Worm (Caenorhabditis elegans) whole organism, mixed stage, embryonic: ENCODE results near the gene sbt-1.

Source experiments
- M03D4.4 ChIP-seq: sonication (generic microtip); optimal IDR thresholded peaks from 2 replicates; lab custom pipeline; 2017; ENCODE audit warnings: mild to moderate bottlenecking, missing genetic modification characterization, missing compliant biosample characterization
- bed-3 ChIP-seq: fragments of 200-800 bp; sonication (Bioruptor generic); optimal IDR thresholded peaks from 3 replicates; lab custom pipeline; 2018; ENCODE audit warnings: mild to moderate bottlenecking, missing genetic modification characterization, moderate library complexity, missing compliant biosample characterization
- blmp-1 ChIP-seq: fragments of 150-350 bp; optimal IDR thresholded peaks from 2 replicates; lab custom pipeline; 2014; ENCODE audit warnings: missing biosample characterization, missing genetic modification characterization
- ceh-39 ChIP-seq: fragments of 150-350 bp; optimal IDR thresholded peaks from 2 replicates; lab custom pipeline; 2014; ENCODE audit warnings: missing biosample characterization, missing genetic modification characterization
- ceh-43 ChIP-seq: fragments of 200-800 bp; sonication (Bioruptor generic); optimal IDR thresholded peaks from 2 replicates; lab custom pipeline; 2018; ENCODE audit warnings: mild to moderate bottlenecking, missing genetic modification characterization, moderate library complexity, missing compliant biosample characterization
- ceh-83 ChIP-seq: fragments of 200-800 bp; sonication (Bioruptor generic); optimal IDR thresholded peaks from 2 replicates; lab custom pipeline; 2018; ENCODE audit warnings: mild to moderate bottlenecking, missing genetic modification characterization, missing compliant biosample characterization
- ces-1 ChIP-seq: fragments of 150-350 bp; optimal IDR thresholded peaks from 2 replicates; lab custom pipeline; 2014; ENCODE audit warnings: missing biosample characterization, missing genetic modification reagents, missing genetic modification characterization
- drap-1 ChIP-seq: fragments of 200-800 bp; sonication (Bioruptor generic); optimal IDR thresholded peaks from 3 replicates; lab custom pipeline; 2018; ENCODE audit warnings: mild to moderate bottlenecking, missing genetic modification characterization, missing compliant biosample characterization
- elt-1 ChIP-seq: sonication (generic microtip); optimal IDR thresholded peaks from 2 replicates; lab custom pipeline; 2017; ENCODE audit warnings: missing genetic modification characterization, mild to moderate bottlenecking, missing compliant biosample characterization, antibody characterized with exemption, moderate library complexity, borderline replicate concordance; ENCODE audit not compliant: insufficient read depth
- elt-3 ChIP-seq: fragments of 150-350 bp; optimal IDR thresholded peaks from 2 replicates; lab custom pipeline; 2014; ENCODE audit warnings: missing biosample characterization, missing genetic modification characterization
- flh-1 ChIP-seq: fragments of 200-800 bp; sonication (Bioruptor generic); optimal IDR thresholded peaks from 2 replicates; lab custom pipeline; 2018; ENCODE audit warnings: mild to moderate bottlenecking, missing genetic modification characterization, moderate library complexity, missing compliant biosample characterization
- ham-2 ChIP-seq: fragments of 200-800 bp; sonication (Bioruptor generic); optimal IDR thresholded peaks from 2 replicates; lab custom pipeline; 2018; ENCODE audit warnings: mild to moderate bottlenecking, missing genetic modification characterization, missing compliant biosample characterization
- hlh-1 ChIP-seq: fragments of 150-350 bp; optimal IDR thresholded peaks from 2 replicates; lab custom pipeline; 2014; ENCODE audit warnings: missing biosample characterization, missing genetic modification reagents, missing genetic modification characterization
- lin-13 ChIP-seq: fragments of 150-350 bp; optimal IDR thresholded peaks from 2 replicates; lab custom pipeline; 2014; ENCODE audit warnings: missing biosample characterization, missing genetic modification characterization
- lin-32 ChIP-seq: fragments of 200-800 bp; sonication (Bioruptor generic); optimal IDR thresholded peaks from 2 replicates; lab custom pipeline; 2018; ENCODE audit warnings: mild to moderate bottlenecking, missing genetic modification characterization, missing compliant biosample characterization
- lsy-2 ChIP-seq: fragments of 150-350 bp; optimal IDR thresholded peaks from 2 replicates; lab custom pipeline; 2014; ENCODE audit warnings: missing biosample characterization, missing genetic modification characterization
- mab-5 ChIP-seq: fragments of 150-350 bp; optimal IDR thresholded peaks from 2 replicates; lab custom pipeline; 2014; ENCODE audit warnings: missing biosample characterization, missing genetic modification characterization
- mep-1 ChIP-seq: fragments of 150-350 bp; optimal IDR thresholded peaks from 2 replicates; lab custom pipeline; 2017; ENCODE audit warnings: missing biosample characterization, missing genetic modification reagents, missing genetic modification characterization, inconsistent platforms
- mls-2 ChIP-seq: sonication (generic microtip); optimal IDR thresholded peaks from 2 replicates; lab custom pipeline; 2016; ENCODE audit warnings: mild to moderate bottlenecking, missing genetic modification characterization, moderate library complexity, missing compliant biosample characterization
- nhr-12 ChIP-seq: fragments of 150-350 bp; optimal IDR thresholded peaks from 2 replicates; lab custom pipeline; 2014; ENCODE audit warnings: missing biosample characterization, missing genetic modification characterization
- nhr-2 ChIP-seq: fragments of 150-350 bp; optimal IDR thresholded peaks from 2 replicates; lab custom pipeline; 2014; ENCODE audit warnings: missing biosample characterization, missing genetic modification characterization
- nhr-237 ChIP-seq: fragments of 150-350 bp; optimal IDR thresholded peaks from 2 replicates; lab custom pipeline; 2014; ENCODE audit warnings: missing biosample characterization, missing genetic modification characterization
- nhr-28 ChIP-seq: fragments of 150-350 bp; optimal IDR thresholded peaks from 2 replicates; lab custom pipeline; 2014; ENCODE audit warnings: missing biosample characterization, missing genetic modification characterization
- nhr-76 ChIP-seq: sonication (generic microtip); optimal IDR thresholded peaks from 2 replicates; lab custom pipeline; 2017; ENCODE audit warnings: missing biosample characterization, missing genetic modification characterization
- pha-4 ChIP-seq: fragments of 150-350 bp; optimal IDR thresholded peaks from 2 replicates; lab custom pipeline; 2018; ENCODE audit warnings: missing biosample characterization, missing genetic modification reagents, missing genetic modification characterization
- sem-2 ChIP-seq: fragments of 200-800 bp; sonication (Bioruptor generic); optimal IDR thresholded peaks from 2 replicates; lab custom pipeline; 2018; ENCODE audit warnings: mild to moderate bottlenecking, missing genetic modification characterization, missing compliant biosample characterization
- snpc-4 ChIP-seq: fragments of 150-350 bp; optimal IDR thresholded peaks from 2 replicates; lab custom pipeline; 2014; ENCODE audit warnings: missing biosample characterization, missing genetic modification characterization
- sptf-1 ChIP-seq: sonication (generic microtip); optimal IDR thresholded peaks from 2 replicates; lab custom pipeline; 2017; ENCODE audit warnings: mild to moderate bottlenecking, missing genetic modification characterization, moderate library complexity, missing compliant biosample characterization
- tbx-8 ChIP-seq: fragments of 200-800 bp; sonication (Bioruptor generic); optimal IDR thresholded peaks from 2 replicates; lab custom pipeline; 2018; ENCODE audit warnings: mild to moderate bottlenecking, missing genetic modification characterization, moderate library complexity, missing compliant biosample characterization
- unc-120 ChIP-seq: sonication (generic microtip); optimal IDR thresholded peaks from 2 replicates; lab custom pipeline; 2017; ENCODE audit warnings: missing genetic modification characterization, missing compliant biosample characterization; ENCODE audit not compliant: poor library complexity, severe bottlenecking
- unc-39 ChIP-seq: fragments of 150-350 bp; optimal IDR thresholded peaks from 2 replicates; lab custom pipeline; 2014; ENCODE audit warnings: missing biosample characterization, missing genetic modification characterization
- unc-62 ChIP-seq: fragments of 150-350 bp; optimal IDR thresholded peaks from 2 replicates; lab custom pipeline; 2014; ENCODE audit warnings: missing biosample characterization, missing genetic modification reagents, missing genetic modification characterization
- zip-8 ChIP-seq: fragments of 150-350 bp; optimal IDR thresholded peaks from 2 replicates; lab custom pipeline; 2014; ENCODE audit warnings: missing biosample characterization, missing genetic modification characterization
- ztf-11 ChIP-seq: fragments of 150-350 bp; optimal IDR thresholded peaks from 2 replicates; lab custom pipeline; 2014; ENCODE audit warnings: missing biosample characterization, missing genetic modification characterization

Gene sbt-1

ce11 chrV:20828820-20829219 is at the start of gene sbt-1:
sbt-1 (minus strand) TSS chrV:20828881.
- TF ChIP-seq lsy-2 (tag; lab: Kevin White, UChicago) (no peak), ces-1 (GFP tag; lab: Kevin White, UChicago) (peak; percentile 70), mep-1 (tag; lab: Kevin White, UChicago) (peak; percentile 5)

- TF ChIP-seq pha-4 (no peak), snpc-4 (tag; lab: Kevin White, UChicago) (no peak), bed-3 (GFP tag; lab: Kevin White, UChicago) (no peak), mab-5 (tag; lab: Kevin White, UChicago) (no peak), nhr-2 (tag; lab: Kevin White, UChicago) (no peak), nhr-76 (tag; lab: Kevin White, UChicago) (no peak), ztf-11 (tag; lab: Kevin White, UChicago) (no peak), flh-1 (no peak), sem-2 (no peak), blmp-1 (tag; lab: Kevin White, UChicago) (no peak), ham-2 (GFP tag; lab: Kevin White, UChicago) (no peak), ceh-39 (tag; lab: Kevin White, UChicago) (no peak), unc-39 (tag; lab: Kevin White, UChicago) (no peak), nhr-12 (tag; lab: Kevin White, UChicago) (no peak), ceh-43 (GFP tag; lab: Kevin White, UChicago) (no peak), unc-120 (tag; lab: Kevin White, UChicago) (no peak), mep-1 (tag; lab: Kevin White, UChicago) (no peak), M03D4.4 (tag; lab: Kevin White, UChicago) (no peak), sptf-1 (no peak)
Observed at ce11 chrV:20875324-20875723, 46.6 kb upstream of the sbt-1 start.

- TF ChIP-seq ces-1 (GFP tag; lab: Kevin White, UChicago) (peak; percentile 95), ceh-43 (GFP tag; lab: Kevin White, UChicago) (no peak)
- TF ChIP-seq, all 35 proteins: peak for 1
Observed at ce11 chrV:20873144-20873543, 44.5 kb upstream of the sbt-1 start.

ce11 chrV:20871194-20871593 is 42.5 kb upstream of the sbt-1 start:
- TF ChIP-seq M03D4.4 (tag; lab: Kevin White, UChicago): no peak
- no peak for TF ChIP-seq sem-2
- no peak for TF ChIP-seq hlh-1 (tag; lab: Kevin White, UChicago)
- no peak for TF ChIP-seq mls-2
- TF ChIP-seq snpc-4 (tag; lab: Kevin White, UChicago): no peak
- no peak for TF ChIP-seq nhr-28
- no peak for TF ChIP-seq bed-3 (GFP tag; lab: Kevin White, UChicago)
- no peak for TF ChIP-seq unc-39 (tag; lab: Kevin White, UChicago)
- TF ChIP-seq tbx-8 (GFP tag; lab: Kevin White, UChicago): no peak
- TF ChIP-seq elt-3: no peak
- TF ChIP-seq ceh-43 (GFP tag; lab: Kevin White, UChicago): no peak
- no peak for TF ChIP-seq mep-1 (tag; lab: Kevin White, UChicago)
- TF ChIP-seq unc-120 (tag; lab: Kevin White, UChicago): no peak
- TF ChIP-seq lin-32 (GFP tag; lab: Kevin White, UChicago): no peak

- TF ChIP-seq unc-62 (no peak), mep-1 (tag; lab: Kevin White, UChicago) (no peak), ceh-39 (tag; lab: Kevin White, UChicago) (no peak), nhr-237 (tag; lab: Kevin White, UChicago) (no peak), lin-13 (no peak), bed-3 (GFP tag; lab: Kevin White, UChicago) (no peak), ceh-83 (no peak), lin-32 (GFP tag; lab: Kevin White, UChicago) (no peak), zip-8 (tag; lab: Kevin White, UChicago) (no peak), sem-2 (no peak), drap-1 (GFP tag; lab: Kevin White, UChicago) (no peak), ztf-11 (tag; lab: Kevin White, UChicago) (no peak), mab-5 (tag; lab: Kevin White, UChicago) (no peak), elt-1 (tag; lab: Kevin White, UChicago) (no peak), ces-1 (GFP tag; lab: Kevin White, UChicago) (no peak), sptf-1 (no peak), lsy-2 (tag; lab: Kevin White, UChicago) (no peak), nhr-76 (tag; lab: Kevin White, UChicago) (no peak)
Observed at ce11 chrV:20870633-20871032, 42.0 kb upstream of the sbt-1 start.
